Worm (Caenorhabditis elegans): ENCODE measurements around the gene F01G4.4.
A peak's percentile ranks its signal among the peaks of the same experiment; 100 is the strongest.

ce11 chrIV:11149454-11150163 lies 6.5 kb downstream of the F01G4.4 start, which contains the start of the genes F01G4.6 and pfd-1:
- peak; percentile 84 for TF ChIP-seq R02D3.7 (tag; optimal IDR thresholded peaks at IDR 0.05)
- peak; percentile 87 for TF ChIP-seq skn-1 (tag; optimal IDR thresholded peaks at IDR 0.05)
- TF ChIP-seq aly-2 (tag; optimal IDR thresholded peaks at IDR 0.05), result no peak
- TF ChIP-seq ceh-9 (tag; optimal IDR thresholded peaks at IDR 0.05), result no peak
- no peak for TF ChIP-seq mdl-1 (tag; optimal IDR thresholded peaks at IDR 0.05)
- TF ChIP-seq unc-62 (GFP tag; optimal IDR thresholded peaks at IDR 0.05), result no peak
- TF ChIP-seq ceh-28 (tag; optimal IDR thresholded peaks at IDR 0.05), result peak; percentile 68
- TF ChIP-seq fkh-10 (GFP tag; optimal IDR thresholded peaks at IDR 0.05), result peak; percentile 60
- peak; percentile 32 for TF ChIP-seq elt-1 (tag; optimal IDR thresholded peaks at IDR 0.05)
- peak; percentile 82 for TF ChIP-seq snpc-4 (tag; optimal IDR thresholded peaks at IDR 0.05)
- TF ChIP-seq ceh-82 (tag; optimal IDR thresholded peaks at IDR 0.05), result peak; percentile 43
- no peak for TF ChIP-seq nhr-12 (tag; optimal IDR thresholded peaks at IDR 0.05)
- no peak for TF ChIP-seq ztf-11 (tag; optimal IDR thresholded peaks at IDR 0.05)
- TF ChIP-seq ztf-4 (tag; optimal IDR thresholded peaks at IDR 0.05), result peak; percentile 63
